Worm (Caenorhabditis elegans): ENCODE data around the gene B0034.4.

ce11 chrII:5996066-5996465 is 26.7 kb upstream of the B0034.4 start, which contains the start of gene ins-4:
- TF ChIP-seq klf-2 (GFP tag; conservative IDR thresholded peaks at IDR 0.05): no peak
- TF ChIP-seq ztf-23 (GFP tag; IDR thresholded peaks at IDR 0.05): no peak
- TF ChIP-seq cog-1 (tag; optimal IDR thresholded peaks at IDR 0.05): no peak
- TF ChIP-seq flt-1 (GFP tag; IDR thresholded peaks at IDR 0.05): no peak
- no peak for TF ChIP-seq med-1 (GFP tag; optimal IDR thresholded peaks at IDR 0.05; ENCODE audit: insufficient read depth)
- TF ChIP-seq tab-1 (GFP tag; IDR thresholded peaks at IDR 0.05): no peak

Data from whole organism, midembryonic.